Fruit fly (Drosophila melanogaster) whole organism, prepupa: ENCODE results near the gene CG6330.

ENCODE experiments used
- CG10631 ChIP-seq: fragments of 200-800 bp; sonication (Bioruptor generic); optimal IDR thresholded peaks from 2 replicates; lab custom pipeline; 2016; ENCODE audit warnings: missing biosample characterization, missing genetic modification characterization
- CG11294 ChIP-seq: fragments of 200-800 bp; sonication (Bioruptor generic); IDR thresholded peaks from 2 replicates; pipeline ENCODE4 v1.3.6; 2022; ENCODE audit warnings: missing biosample characterization, missing genetic modification characterization
- CG11762 ChIP-seq: fragments of 200-800 bp; sonication (Bioruptor generic); optimal IDR thresholded peaks from 3 replicates; lab custom pipeline; 2016; ENCODE audit warnings: missing biosample characterization, missing genetic modification characterization; ENCODE audit not compliant: insufficient read depth
- CG11902 ChIP-seq: fragments of 200-800 bp; sonication (Bioruptor generic); optimal IDR thresholded peaks from 3 replicates; lab custom pipeline; 2016; ENCODE audit warnings: missing biosample characterization, missing genetic modification characterization
- CG15336 ChIP-seq: fragments of 200-800 bp; sonication (Bioruptor generic); IDR thresholded peaks from 2 replicates; pipeline ENCODE4 v1.3.6; 2022; ENCODE audit warnings: missing biosample characterization, missing genetic modification characterization
- CG1621 ChIP-seq: fragments of 200-800 bp; sonication (Bioruptor generic); optimal IDR thresholded peaks from 3 replicates; lab custom pipeline; 2018; ENCODE audit warnings: missing biosample characterization, mild to moderate bottlenecking, missing genetic modification characterization
- CG3032 ChIP-seq: fragments of 200-800 bp; optimal IDR thresholded peaks from 2 replicates; lab custom pipeline; 2019; ENCODE audit warnings: missing biosample characterization, mild to moderate bottlenecking, missing genetic modification characterization, moderate library complexity
- CG32006 ChIP-seq: fragments of 200-800 bp; sonication (Bioruptor generic); optimal IDR thresholded peaks from 3 replicates; lab custom pipeline; 2017; ENCODE audit warnings: missing biosample characterization, mild to moderate bottlenecking, missing genetic modification characterization
- CG34406 ChIP-seq: fragments of 200-800 bp; sonication (Bioruptor generic); optimal IDR thresholded peaks from 3 replicates; lab custom pipeline; 2016; ENCODE audit warnings: missing biosample characterization, missing genetic modification characterization
- CG3919 ChIP-seq: fragments of 200-800 bp; sonication (Bioruptor generic); optimal IDR thresholded peaks from 3 replicates; lab custom pipeline; 2016; ENCODE audit warnings: missing biosample characterization, missing genetic modification characterization
- CG4318 ChIP-seq: fragments of 200-800 bp; sonication (Bioruptor generic); optimal IDR thresholded peaks from 3 replicates; lab custom pipeline; 2017; ENCODE audit warnings: missing biosample characterization, mild to moderate bottlenecking, missing genetic modification characterization
- CG6163 ChIP-seq: fragments of 200-800 bp; sonication (Bioruptor generic); IDR thresholded peaks from 3 replicates; pipeline ENCODE4 v1.3.6; 2022; ENCODE audit warnings: missing biosample characterization, missing genetic modification characterization
- CG6276 ChIP-seq: fragments of 200-800 bp; sonication (Bioruptor generic); optimal IDR thresholded peaks from 2 replicates; lab custom pipeline; 2017; ENCODE audit warnings: missing biosample characterization, mild to moderate bottlenecking, missing genetic modification characterization
- CG6792 ChIP-seq: fragments of 200-800 bp; sonication (Bioruptor generic); optimal IDR thresholded peaks from 3 replicates; lab custom pipeline; 2016; ENCODE audit warnings: missing biosample characterization, missing genetic modification characterization
- CG6808 ChIP-seq: fragments of 200-800 bp; sonication (Bioruptor generic); optimal IDR thresholded peaks from 3 replicates; lab custom pipeline; 2017; ENCODE audit warnings: missing biosample characterization, missing genetic modification characterization, mild to moderate bottlenecking, moderate library complexity, missing genetic modification reagents
- CG6854 ChIP-seq: fragments of 200-800 bp; sonication (Bioruptor generic); optimal IDR thresholded peaks from 2 replicates; lab custom pipeline; 2017; ENCODE audit warnings: missing biosample characterization, mild to moderate bottlenecking, missing genetic modification characterization
- CG8119 ChIP-seq: fragments of 200-800 bp; sonication (Bioruptor generic); IDR thresholded peaks from 3 replicates; pipeline ENCODE4 v1.3.6; 2022; ENCODE audit warnings: missing biosample characterization, missing genetic modification characterization
- CG8319 ChIP-seq: fragments of 200-800 bp; sonication (Bioruptor generic); optimal IDR thresholded peaks from 3 replicates; lab custom pipeline; 2016; ENCODE audit warnings: missing biosample characterization, missing genetic modification characterization
- CG8632 ChIP-seq: fragments of 200-800 bp; sonication (Bioruptor generic); optimal IDR thresholded peaks from 3 replicates; lab custom pipeline; 2016; ENCODE audit warnings: missing biosample characterization, missing genetic modification characterization
- CG9139 ChIP-seq: fragments of 200-800 bp; sonication (Bioruptor generic); optimal IDR thresholded peaks from 3 replicates; lab custom pipeline; 2017; ENCODE audit warnings: missing biosample characterization, mild to moderate bottlenecking, missing genetic modification characterization
- Eip78C ChIP-seq: fragments of 200-800 bp; sonication (Bioruptor generic); peaks from one replicate; lab custom pipeline; 2016; ENCODE audit warnings: missing biosample characterization, missing genetic modification characterization
- Eip93F ChIP-seq: fragments of 200-800 bp; sonication (Bioruptor generic); optimal IDR thresholded peaks from 2 replicates; lab custom pipeline; 2016; ENCODE audit warnings: missing biosample characterization, mild to moderate bottlenecking, missing genetic modification characterization
- Ets96B ChIP-seq: fragments of 200-800 bp; optimal IDR thresholded peaks from 2 replicates; lab custom pipeline; 2019; ENCODE audit warnings: missing biosample characterization, mild to moderate bottlenecking, missing genetic modification characterization, moderate library complexity
- Gug ChIP-seq: fragments of 200-800 bp; sonication (Bioruptor generic); IDR thresholded peaks from 2 replicates; pipeline ENCODE4 v1.3.6; 2022; ENCODE audit warnings: missing biosample characterization, missing genetic modification characterization
- Hr38 ChIP-seq: sonication (Bioruptor generic); optimal IDR thresholded peaks from 2 replicates; lab custom pipeline; 2016; ENCODE audit warnings: missing biosample characterization, missing genetic modification characterization
- Lpt ChIP-seq: fragments of 200-800 bp; sonication (Bioruptor generic); optimal IDR thresholded peaks from 3 replicates; lab custom pipeline; 2016; ENCODE audit warnings: missing biosample characterization, missing genetic modification characterization
- Met ChIP-seq: fragments of 200-800 bp; sonication (Bioruptor generic); optimal IDR thresholded peaks from 3 replicates; lab custom pipeline; 2016; ENCODE audit warnings: missing biosample characterization, missing genetic modification characterization
- Smox ChIP-seq: fragments of 200-800 bp; sonication (Bioruptor generic); optimal IDR thresholded peaks from 3 replicates; lab custom pipeline; 2016; ENCODE audit warnings: missing biosample characterization, missing genetic modification characterization
- Sox102F ChIP-seq: fragments of 200-800 bp; sonication (Bioruptor generic); optimal IDR thresholded peaks from 2 replicates; lab custom pipeline; 2016; ENCODE audit warnings: missing biosample characterization, mild to moderate bottlenecking, missing genetic modification characterization
- Sox14 ChIP-seq: fragments of 200-800 bp; sonication (Bioruptor generic); optimal IDR thresholded peaks from 3 replicates; lab custom pipeline; 2016; ENCODE audit warnings: missing biosample characterization, missing genetic modification characterization
- Sox15 ChIP-seq: fragments of 200-800 bp; sonication (Bioruptor generic); optimal IDR thresholded peaks from 3 replicates; lab custom pipeline; 2016; ENCODE audit warnings: missing biosample characterization, missing genetic modification characterization
- achi ChIP-seq: fragments of 200-800 bp; sonication (Bioruptor generic); optimal IDR thresholded peaks from 3 replicates; lab custom pipeline; 2016; ENCODE audit warnings: missing biosample characterization, missing genetic modification characterization
- acj6 ChIP-seq: fragments of 200-800 bp; sonication (Bioruptor generic); optimal IDR thresholded peaks from 3 replicates; lab custom pipeline; 2016; ENCODE audit warnings: missing biosample characterization, missing genetic modification characterization
- cyc ChIP-seq: fragments of 200-800 bp; sonication (Bioruptor generic); optimal IDR thresholded peaks from 3 replicates; lab custom pipeline; 2016; ENCODE audit warnings: missing biosample characterization, missing genetic modification characterization
- dac ChIP-seq: fragments of 200-800 bp; sonication (Bioruptor generic); optimal IDR thresholded peaks from 2 replicates; lab custom pipeline; 2017; ENCODE audit warnings: missing biosample characterization, mild to moderate bottlenecking, missing genetic modification characterization
- dsx ChIP-seq: fragments of 200-800 bp; optimal IDR thresholded peaks from 3 replicates; lab custom pipeline; 2019; ENCODE audit warnings: missing biosample characterization, mild to moderate bottlenecking, missing genetic modification characterization, moderate library complexity; ENCODE audit not compliant: poor library complexity, severe bottlenecking
- eg ChIP-seq: fragments of 200-800 bp; sonication (Bioruptor generic); IDR thresholded peaks from 3 replicates; pipeline ENCODE4 v1.3.6; 2022; ENCODE audit warnings: missing biosample characterization, missing genetic modification characterization
- esn ChIP-seq: fragments of 200-800 bp; sonication (Bioruptor generic); optimal IDR thresholded peaks from 2 replicates; lab custom pipeline; 2016; ENCODE audit warnings: missing biosample characterization, mild to moderate bottlenecking, missing genetic modification characterization, moderate library complexity
- fd59A ChIP-seq: fragments of 200-800 bp; sonication (Bioruptor generic); optimal IDR thresholded peaks from 2 replicates; lab custom pipeline; 2017; ENCODE audit warnings: missing biosample characterization, mild to moderate bottlenecking, missing genetic modification characterization, missing genetic modification reagents
- fd85E ChIP-seq: fragments of 200-800 bp; sonication (Bioruptor generic); optimal IDR thresholded peaks from 3 replicates; lab custom pipeline; 2016; ENCODE audit warnings: missing biosample characterization, missing genetic modification characterization
- net ChIP-seq: fragments of 200-800 bp; sonication (Bioruptor generic); optimal IDR thresholded peaks from 3 replicates; lab custom pipeline; 2016; ENCODE audit warnings: missing biosample characterization, missing genetic modification characterization
- salr ChIP-seq, 2 experiments: fragments of 200-800 bp; sonication (Bioruptor generic); optimal IDR thresholded peaks; 3 replicates each; lab custom pipeline; 2016 to 2018; ENCODE audit warnings: missing biosample characterization in 2 of 2, missing genetic modification characterization in 2 of 2, mild to moderate bottlenecking in 1 of 2
- spab ChIP-seq: fragments of 200-800 bp; sonication (Bioruptor generic); optimal IDR thresholded peaks from 2 replicates; lab custom pipeline; 2017; ENCODE audit warnings: missing biosample characterization, mild to moderate bottlenecking, missing genetic modification characterization, missing genetic modification reagents
- ss ChIP-seq, 2 experiments: fragments of 200-800 bp; sonication (Bioruptor generic); optimal IDR thresholded peaks; 2 replicates in 1 of 2; 3 replicates in 1 of 2; lab custom pipeline; 2017 to 2018; ENCODE audit warnings: mild to moderate bottlenecking in 2 of 2, missing biosample characterization in 2 of 2, missing genetic modification characterization in 2 of 2, moderate library complexity in 1 of 2
- svp ChIP-seq: fragments of 200-800 bp; sonication (Bioruptor generic); peaks from one replicate; lab custom pipeline; 2016; ENCODE audit warnings: missing biosample characterization, missing genetic modification characterization
- vri ChIP-seq: fragments of 200-800 bp; sonication (Bioruptor generic); optimal IDR thresholded peaks from 3 replicates; lab custom pipeline; 2016; ENCODE audit warnings: missing biosample characterization, mild to moderate bottlenecking, missing genetic modification characterization

Gene CG6330

DNA sequence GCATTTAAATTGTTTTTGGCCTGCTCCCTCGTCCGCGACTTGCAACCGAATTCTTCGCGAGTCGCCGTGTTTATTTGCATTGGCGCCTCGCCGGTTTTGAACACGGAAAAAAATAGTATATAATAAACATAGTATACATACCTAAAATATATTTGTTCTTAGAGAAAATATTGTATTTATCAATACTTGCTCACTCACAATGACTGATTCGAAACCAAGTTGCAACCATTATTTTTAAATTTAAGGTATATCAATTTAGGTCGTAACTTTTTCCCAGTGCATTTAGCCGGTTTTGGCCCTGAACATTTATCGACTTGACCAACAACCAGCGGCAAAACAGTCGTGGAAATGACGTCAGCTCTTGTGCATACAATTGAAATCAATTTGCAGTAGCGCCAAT lies 29.9 kb downstream of the CG6330 start (continued):
- peak; percentile 84 for TF ChIP-seq Gug (GFP tag; lab: Robert Waterston, UW)
- peak; percentile 69 for TF ChIP-seq Ets96B (tag; lab: Kevin White, UChicago)
- peak; percentile 82 for TF ChIP-seq CG4318
- peak; percentile 93 for TF ChIP-seq CG6276
- TF ChIP-seq CG11762 (GFP tag; lab: Kevin White, UChicago), result peak; percentile 71
- TF ChIP-seq Eip93F, result peak; percentile 11
- TF ChIP-seq CG32006 (GFP tag; lab: Kevin White, UChicago), result peak; percentile 94
- peak; percentile 87 for TF ChIP-seq Lpt (GFP tag; lab: Kevin White, UChicago)
- TF ChIP-seq ss (GFP tag; optimal IDR thresholded peaks at IDR 0.05; lab: Kevin White, UChicago), result peak; percentile 72 to 84
- TF ChIP-seq CG6854 (GFP tag; lab: Kevin White, UChicago), result peak; percentile 91
- peak; percentile 86 for TF ChIP-seq svp
- peak; percentile 82 for TF ChIP-seq CG1621 (tag; lab: Kevin White, UChicago)
- peak; percentile 94 for TF ChIP-seq Sox102F (GFP tag; lab: Kevin White, UChicago)
- TF ChIP-seq CG10631 (GFP tag; lab: Kevin White, UChicago), result peak; percentile 84
- TF ChIP-seq CG15336 (GFP tag; lab: Robert Waterston, UW), result peak; percentile 97
- TF ChIP-seq CG34406 (GFP tag; lab: Kevin White, UChicago), result peak; percentile 96
- peak; percentile 91 for TF ChIP-seq vri
- peak; percentile 95 for TF ChIP-seq Eip78C (GFP tag; lab: Kevin White, UChicago)
- TF ChIP-seq CG6792, result peak; percentile 87
- TF ChIP-seq, all 60 proteins: peak for 58

DNA sequence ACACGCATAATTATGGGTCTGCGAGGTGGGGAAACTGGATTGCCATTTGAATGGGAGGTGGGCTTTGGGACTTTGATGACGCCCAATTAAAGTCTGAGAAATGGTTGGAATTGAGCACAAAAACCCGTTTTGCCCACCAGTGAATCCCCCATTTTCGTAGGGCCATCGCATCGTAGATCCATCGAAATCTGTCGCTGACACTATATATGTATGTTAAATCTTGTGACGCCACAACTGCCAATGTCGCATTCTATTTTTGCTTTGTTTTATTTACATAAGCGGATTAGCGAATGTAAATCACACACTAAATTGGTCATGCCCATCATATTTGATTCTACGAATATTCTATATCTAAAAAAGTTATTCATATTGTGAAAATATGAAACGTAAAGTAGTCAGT lies 31.8 kb downstream of the CG6330 start:
- TF ChIP-seq CG1621 (tag; lab: Kevin White, UChicago) (no peak), Sox15 (GFP tag; lab: Kevin White, UChicago) (no peak), CG11294 (GFP tag; lab: Robert Waterston, UW) (no peak), CG15336 (GFP tag; lab: Robert Waterston, UW) (no peak), Met (GFP tag; lab: Kevin White, UChicago) (no peak), dac (GFP tag; lab: Kevin White, UChicago) (no peak), net (GFP tag; lab: Kevin White, UChicago) (no peak), esn (GFP tag; lab: Kevin White, UChicago) (no peak), fd59A (GFP tag; lab: Kevin White, UChicago) (no peak), Ets96B (tag; lab: Kevin White, UChicago) (no peak), vri (no peak), eg (GFP tag; lab: Robert Waterston, UW) (no peak), achi (GFP tag; lab: Kevin White, UChicago) (no peak), Gug (GFP tag; lab: Robert Waterston, UW) (no peak), Sox14 (GFP tag; lab: Kevin White, UChicago) (no peak)

DNA sequence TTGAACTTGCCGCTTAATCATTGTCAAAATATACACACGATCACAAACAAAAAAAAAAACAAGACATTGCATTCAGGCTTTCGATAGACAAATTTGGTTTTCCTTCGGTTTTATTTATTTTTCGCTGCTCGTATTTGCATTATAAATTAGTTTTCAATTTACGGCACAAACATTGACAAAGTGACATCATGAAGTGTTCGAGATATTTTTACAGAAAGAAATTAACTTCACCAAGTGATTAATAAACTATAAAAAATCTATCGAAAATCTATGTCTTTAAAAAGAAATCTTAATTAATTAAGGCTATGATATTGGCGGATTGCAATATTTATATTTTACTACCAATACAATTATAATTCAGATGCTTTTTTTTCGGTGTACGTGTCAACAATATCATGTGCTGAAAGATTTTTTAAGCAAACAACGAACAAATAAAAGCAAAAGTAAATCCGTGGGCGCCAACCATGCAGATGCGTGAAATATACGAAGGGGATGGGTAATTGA lies 34.4 kb downstream of the CG6330 start:
- TF ChIP-seq Eip93F, result no peak
- no peak for TF ChIP-seq CG32006 (GFP tag; lab: Kevin White, UChicago)
- TF ChIP-seq Gug (GFP tag; lab: Robert Waterston, UW), result no peak
- no peak for TF ChIP-seq CG6854 (GFP tag; lab: Kevin White, UChicago)
- TF ChIP-seq CG3032, result no peak
- peak; percentile 11 for TF ChIP-seq achi (GFP tag; lab: Kevin White, UChicago)
- peak; percentile 12 for TF ChIP-seq net (GFP tag; lab: Kevin White, UChicago)
- no peak for TF ChIP-seq CG34406 (GFP tag; lab: Kevin White, UChicago)
- TF ChIP-seq Hr38 (GFP tag; lab: Kevin White, UChicago), result no peak
- peak; percentile 38 for TF ChIP-seq cyc (GFP tag; lab: Kevin White, UChicago)
- TF ChIP-seq CG8632, result no peak
- no peak for TF ChIP-seq CG6808 (GFP tag; lab: Kevin White, UChicago)
- TF ChIP-seq Smox (GFP tag; lab: Kevin White, UChicago), result peak; percentile 45
- TF ChIP-seq CG11902 (GFP tag; lab: Kevin White, UChicago), result peak; percentile 7
- peak; percentile 18 for TF ChIP-seq CG8319 (GFP tag; lab: Kevin White, UChicago)
- TF ChIP-seq CG11762 (GFP tag; lab: Kevin White, UChicago), result no peak
- TF ChIP-seq CG3919 (GFP tag; lab: Kevin White, UChicago), result peak; percentile 8
- no peak for TF ChIP-seq acj6 (GFP tag; lab: Kevin White, UChicago)
- TF ChIP-seq CG6163 (GFP tag; lab: Robert Waterston, UW), result no peak
- no peak for TF ChIP-seq salr (GFP tag; optimal IDR thresholded peaks at IDR 0.05; lab: Kevin White, UChicago)
- TF ChIP-seq fd85E (GFP tag; lab: Kevin White, UChicago), result no peak
- TF ChIP-seq CG1621 (tag; lab: Kevin White, UChicago), result no peak
- TF ChIP-seq dsx (GFP tag; lab: Kevin White, UChicago), result no peak
- TF ChIP-seq dac (GFP tag; lab: Kevin White, UChicago), result no peak
- no peak for TF ChIP-seq fd59A (GFP tag; lab: Kevin White, UChicago)
- TF ChIP-seq Met (GFP tag; lab: Kevin White, UChicago), result peak; percentile 46
- no peak for TF ChIP-seq spab (GFP tag; lab: Kevin White, UChicago)
- no peak for TF ChIP-seq CG9139 (GFP tag; lab: Kevin White, UChicago)
- no peak for TF ChIP-seq CG8119 (GFP tag; lab: Robert Waterston, UW)
